Worm (Caenorhabditis elegans) whole organism, L2 larva: ENCODE measurements around the gene nex-4.
A peak's percentile ranks its signal among the peaks of the same experiment; 100 is the strongest.

Source experiments
- C34F6.9 ChIP-seq: fragments of 150-350 bp; optimal IDR thresholded peaks from 2 replicates; lab custom pipeline; 2014; ENCODE audit warnings: missing biosample characterization, missing genetic modification characterization
- F13H6.1 ChIP-seq: sonication (generic microtip); optimal IDR thresholded peaks from 2 replicates; lab custom pipeline; 2016; ENCODE audit warnings: missing genetic modification characterization, missing compliant biosample characterization
- R02D3.7 ChIP-seq: fragments of 150-350 bp; optimal IDR thresholded peaks from 2 replicates; lab custom pipeline; 2014; ENCODE audit warnings: missing biosample characterization, missing genetic modification characterization
- Y55F3AM.14 ChIP-seq: fragments of 200-800 bp; sonication (Bioruptor generic); optimal IDR thresholded peaks from 2 replicates; lab custom pipeline; 2018; ENCODE audit warnings: mild to moderate bottlenecking, missing genetic modification characterization, missing compliant biosample characterization
- ZK546.5 ChIP-seq: sonication (generic microtip); optimal IDR thresholded peaks from 2 replicates; lab custom pipeline; 2017; ENCODE audit warnings: missing biosample characterization, missing genetic modification characterization
- alr-1 ChIP-seq: fragments of 150-350 bp; optimal IDR thresholded peaks from 2 replicates; lab custom pipeline; 2014; ENCODE audit warnings: missing biosample characterization, missing genetic modification characterization
- aly-2 ChIP-seq: fragments of 150-350 bp; optimal IDR thresholded peaks from 2 replicates; lab custom pipeline; 2014; ENCODE audit warnings: missing biosample characterization, missing genetic modification characterization
- blmp-1 ChIP-seq: sonication (generic microtip); optimal IDR thresholded peaks from 2 replicates; lab custom pipeline; 2017; ENCODE audit warnings: missing genetic modification characterization, mild to moderate bottlenecking, missing compliant biosample characterization, antibody characterized with exemption, moderate library complexity; ENCODE audit not compliant: insufficient read depth
- ceh-16 ChIP-seq: fragments of 150-350 bp; optimal IDR thresholded peaks from 2 replicates; lab custom pipeline; 2014; ENCODE audit warnings: missing biosample characterization, missing genetic modification characterization
- ceh-82 ChIP-seq: fragments of 150-350 bp; optimal IDR thresholded peaks from 2 replicates; lab custom pipeline; 2014; ENCODE audit warnings: missing biosample characterization, missing genetic modification characterization
- crh-2 ChIP-seq: sonication (generic microtip); optimal IDR thresholded peaks from 2 replicates; lab custom pipeline; 2017; ENCODE audit warnings: missing biosample characterization, missing genetic modification characterization
- dmd-4 ChIP-seq: sonication (generic microtip); optimal IDR thresholded peaks from 2 replicates; lab custom pipeline; 2017; ENCODE audit warnings: missing biosample characterization, missing genetic modification characterization
- egl-27 ChIP-seq: sonication (generic microtip); optimal IDR thresholded peaks from 3 replicates; lab custom pipeline; 2017; ENCODE audit warnings: missing biosample characterization, missing genetic modification reagents, missing genetic modification characterization
- fos-1 ChIP-seq: fragments of 150-350 bp; optimal IDR thresholded peaks from 2 replicates; lab custom pipeline; 2014; ENCODE audit warnings: missing biosample characterization, missing genetic modification characterization
- lin-11 ChIP-seq: fragments of 150-350 bp; sonication (generic microtip); optimal IDR thresholded peaks from 2 replicates; lab custom pipeline; 2014; ENCODE audit warnings: missing biosample characterization, missing genetic modification characterization, inconsistent platforms, mixed read lengths
- lin-13 ChIP-seq: fragments of 150-350 bp; optimal IDR thresholded peaks from 2 replicates; lab custom pipeline; 2014; ENCODE audit warnings: missing biosample characterization, missing genetic modification reagents, missing genetic modification characterization
- lin-39 ChIP-seq: fragments of 150-350 bp; optimal IDR thresholded peaks from 2 replicates; lab custom pipeline; 2014; ENCODE audit warnings: missing biosample characterization, missing genetic modification reagents, missing genetic modification characterization
- lsy-2 ChIP-seq, 2 experiments: fragments of 150-350 bp in 1 of 2; sonication (generic microtip) in 1 of 2; optimal IDR thresholded peaks; 2 replicates each; lab custom pipeline; 2014 to 2017; ENCODE audit warnings: missing biosample characterization in 2 of 2, missing genetic modification characterization in 2 of 2
- mab-5 ChIP-seq: fragments of 150-350 bp; optimal IDR thresholded peaks from 2 replicates; lab custom pipeline; 2014; ENCODE audit warnings: missing biosample characterization, missing genetic modification characterization
- mbf-1 ChIP-seq: sonication (generic microtip); optimal IDR thresholded peaks from 2 replicates; lab custom pipeline; 2017; ENCODE audit warnings: missing biosample characterization, missing genetic modification characterization
- nhr-10 ChIP-seq: sonication (generic microtip); optimal IDR thresholded peaks from 2 replicates; lab custom pipeline; 2017; ENCODE audit warnings: missing biosample characterization, missing genetic modification characterization
- nhr-129 ChIP-seq: fragments of 150-350 bp; optimal IDR thresholded peaks from 2 replicates; lab custom pipeline; 2014; ENCODE audit warnings: missing biosample characterization, missing genetic modification characterization
- nhr-21 ChIP-seq: fragments of 150-350 bp; optimal IDR thresholded peaks from 2 replicates; lab custom pipeline; 2014; ENCODE audit warnings: missing biosample characterization, missing genetic modification characterization
- nhr-237 ChIP-seq: fragments of 150-350 bp; optimal IDR thresholded peaks from 2 replicates; lab custom pipeline; 2014; ENCODE audit warnings: missing biosample characterization, missing genetic modification characterization
- nhr-25 ChIP-seq: fragments of 150-350 bp; sonication (generic microtip); optimal IDR thresholded peaks from 3 replicates; lab custom pipeline; 2014; ENCODE audit warnings: missing biosample characterization, missing genetic modification characterization
- nhr-77 ChIP-seq: fragments of 150-350 bp; optimal IDR thresholded peaks from 2 replicates; lab custom pipeline; 2014; ENCODE audit warnings: missing biosample characterization, missing genetic modification characterization
- peb-1 ChIP-seq: fragments of 150-350 bp; optimal IDR thresholded peaks from 2 replicates; lab custom pipeline; 2014; ENCODE audit warnings: missing biosample characterization, missing genetic modification characterization
- sem-4 ChIP-seq: fragments of 150-350 bp; optimal IDR thresholded peaks from 2 replicates; lab custom pipeline; 2014; ENCODE audit warnings: missing biosample characterization, missing genetic modification reagents, missing genetic modification characterization
- sma-3 ChIP-seq: sonication (generic microtip); optimal IDR thresholded peaks from 2 replicates; lab custom pipeline; 2016; ENCODE audit warnings: missing genetic modification reagents, missing genetic modification characterization, missing compliant biosample characterization
- sma-9 ChIP-seq, 2 experiments: fragments of 150-350 bp in 1 of 2; sonication (generic microtip) in 1 of 2; optimal IDR thresholded peaks; 2 replicates each; lab custom pipeline; 2014 to 2016; ENCODE audit warnings: missing genetic modification characterization in 2 of 2, mild to moderate bottlenecking in 1 of 2, missing biosample characterization in 1 of 2, missing compliant biosample characterization in 1 of 2, missing genetic modification reagents in 1 of 2, moderate library complexity in 1 of 2
- unc-55 ChIP-seq: fragments of 150-350 bp; sonication (generic microtip); optimal IDR thresholded peaks from 3 replicates; lab custom pipeline; 2014; ENCODE audit warnings: missing biosample characterization, missing genetic modification reagents, missing genetic modification characterization
- zag-1 ChIP-seq: fragments of 150-350 bp; optimal IDR thresholded peaks from 2 replicates; lab custom pipeline; 2014; ENCODE audit warnings: missing biosample characterization, missing genetic modification characterization
- ztf-1 ChIP-seq: fragments of 200-800 bp; sonication (Bioruptor generic); conservative IDR thresholded peaks from 2 replicates; pipeline ENCODE4 v1.3.6; 2022; ENCODE audit warnings: missing genetic modification characterization, missing compliant biosample characterization
- ztf-4 ChIP-seq: fragments of 150-350 bp; optimal IDR thresholded peaks from 2 replicates; lab custom pipeline; 2014; ENCODE audit warnings: missing biosample characterization, missing genetic modification characterization

nex-4 gene

ce11 chrV:4851969-4852368 is 731 bp downstream of the nex-4 start:
- TF ChIP-seq ztf-4 (tag; lab: Kevin White, UChicago) (no peak), dmd-4 (tag; lab: Kevin White, UChicago) (no peak), zag-1 (no peak), nhr-77 (tag; lab: Kevin White, UChicago) (no peak), mab-5 (tag; lab: Kevin White, UChicago) (no peak), lin-11 (tag; lab: Kevin White, UChicago) (no peak), lin-39 (tag; lab: Kevin White, UChicago) (no peak), C34F6.9 (no peak), mbf-1 (tag; lab: Kevin White, UChicago) (no peak), lsy-2 (tag; optimal IDR thresholded peaks at IDR 0.05; lab: Kevin White, UChicago) (no peak), blmp-1 (no peak), aly-2 (tag; lab: Kevin White, UChicago) (no peak)
- TF ChIP-seq, all 48 proteins: peak for 0

- TF ChIP-seq sem-4 (tag; lab: Kevin White, UChicago): no peak
- no peak for TF ChIP-seq dmd-4 (tag; lab: Kevin White, UChicago)
- TF ChIP-seq F13H6.1 (tag; lab: Kevin White, UChicago): no peak
- no peak for TF ChIP-seq lin-39 (tag; lab: Kevin White, UChicago)
- no peak for TF ChIP-seq egl-27
- no peak for TF ChIP-seq ZK546.5 (tag; lab: Kevin White, UChicago)
- TF ChIP-seq mbf-1 (tag; lab: Kevin White, UChicago): no peak
- TF ChIP-seq nhr-129: no peak
- no peak for TF ChIP-seq crh-2 (tag; lab: Kevin White, UChicago)
- TF ChIP-seq R02D3.7 (tag; lab: Kevin White, UChicago): no peak
- TF ChIP-seq ceh-82: no peak
- no peak for TF ChIP-seq nhr-25 (tag; lab: Kevin White, UChicago)
- no peak for TF ChIP-seq unc-55 (GFP tag; lab: Kevin White, UChicago)
- no peak for TF ChIP-seq nhr-21 (tag; lab: Kevin White, UChicago)
- no peak for TF ChIP-seq mab-5 (tag; lab: Kevin White, UChicago)
- TF ChIP-seq lin-13 (GFP tag; lab: Kevin White, UChicago): no peak
- TF ChIP-seq Y55F3AM.14 (GFP tag; lab: Kevin White, UChicago): no peak
- TF ChIP-seq lin-11 (tag; lab: Kevin White, UChicago): no peak
- no peak for TF ChIP-seq blmp-1
Observed at ce11 chrV:4857561-4857960, 6.3 kb downstream of the nex-4 start.

- TF ChIP-seq sma-3 (GFP tag; lab: Kevin White, UChicago) (no peak), fos-1 (tag; lab: Kevin White, UChicago) (no peak), nhr-10 (tag; lab: Kevin White, UChicago) (no peak), nhr-237 (tag; lab: Kevin White, UChicago) (no peak), nhr-25 (tag; lab: Kevin White, UChicago) (no peak), unc-55 (GFP tag; lab: Kevin White, UChicago) (peak; percentile 42), lin-39 (tag; lab: Kevin White, UChicago) (no peak), nhr-129 (peak; percentile 51), alr-1 (tag; lab: Kevin White, UChicago) (no peak), R02D3.7 (tag; lab: Kevin White, UChicago) (no peak), lsy-2 (tag; optimal IDR thresholded peaks at IDR 0.05; lab: Kevin White, UChicago) (peak in 1 of 2 experiments; percentile 45), sem-4 (tag; lab: Kevin White, UChicago) (no peak)
- TF ChIP-seq, all 48 proteins: peak for 3
Observed at ce11 chrV:4860525-4860924, 9.3 kb downstream of the nex-4 start.

ce11 chrV:4862737-4863136 is 11.5 kb downstream of the nex-4 start, which contains the start of gene C37H5.13:
C37H5.13 (minus strand) TSS chrV:4862965.
- TF ChIP-seq fos-1 (tag; lab: Kevin White, UChicago) (peak; percentile 40), lsy-2 (tag; optimal IDR thresholded peaks at IDR 0.05; lab: Kevin White, UChicago) (peak in 1 of 2 experiments; percentile 49), crh-2 (tag; lab: Kevin White, UChicago) (peak; percentile 49), F13H6.1 (tag; lab: Kevin White, UChicago) (peak; percentile 65), sma-9 (GFP tag; optimal IDR thresholded peaks at IDR 0.05; lab: Kevin White, UChicago) (peak; percentile 67), sma-9 (tag; optimal IDR thresholded peaks at IDR 0.05; lab: Kevin White, UChicago) (no peak), nhr-25 (tag; lab: Kevin White, UChicago) (peak; percentile 22), nhr-129 (peak; percentile 97), ceh-82 (no peak), R02D3.7 (tag; lab: Kevin White, UChicago) (no peak)
- TF ChIP-seq, all 48 proteins: peak for 7

- TF ChIP-seq ztf-1 (GFP tag; lab: Robert Waterston, UW): no peak
- no peak for TF ChIP-seq ceh-16
- no peak for TF ChIP-seq nhr-237 (tag; lab: Kevin White, UChicago)
- no peak for TF ChIP-seq lin-13 (GFP tag; lab: Kevin White, UChicago)
- TF ChIP-seq sma-3 (GFP tag; lab: Kevin White, UChicago): no peak
- TF ChIP-seq lin-11 (tag; lab: Kevin White, UChicago): no peak
- TF ChIP-seq lin-39 (tag; lab: Kevin White, UChicago): no peak
- TF ChIP-seq blmp-1: no peak
- no peak for TF ChIP-seq aly-2 (tag; lab: Kevin White, UChicago)
- TF ChIP-seq nhr-129: no peak
- no peak for TF ChIP-seq peb-1 (tag; lab: Kevin White, UChicago)
- TF ChIP-seq ZK546.5 (tag; lab: Kevin White, UChicago): no peak
- no peak for TF ChIP-seq dmd-4 (tag; lab: Kevin White, UChicago)
- no peak for TF ChIP-seq nhr-77 (tag; lab: Kevin White, UChicago)
- TF ChIP-seq alr-1 (tag; lab: Kevin White, UChicago): no peak
- TF ChIP-seq, all 48 proteins: peak for 0
Observed at ce11 chrV:4864330-4864729, 13.1 kb downstream of the nex-4 start.
